Fruit fly (Drosophila melanogaster) whole organism, embryonic: Measurements from ENCODE around the gene Jhbp2.

Experiments
- Antp ChIP-seq: fragments of 200-800 bp; sonication (Bioruptor generic); optimal IDR thresholded peaks from 3 replicates; lab custom pipeline; 2016; ENCODE audit warnings: missing biosample characterization, missing genetic modification characterization
- Blimp-1 ChIP-seq: fragments of 200-800 bp; sonication (Bioruptor generic); optimal IDR thresholded peaks from 3 replicates; lab custom pipeline; 2018; ENCODE audit warnings: missing biosample characterization, missing genetic modification characterization, mild to moderate bottlenecking, moderate library complexity, missing genetic modification reagents
- Bteb2 ChIP-seq: fragments of 200-800 bp; sonication (Bioruptor generic); optimal IDR thresholded peaks from 2 replicates; lab custom pipeline; 2016; ENCODE audit warnings: missing biosample characterization, missing genetic modification characterization
- CG10321 ChIP-seq: fragments of 200-800 bp; sonication (Bioruptor generic); IDR thresholded peaks from 2 replicates; pipeline ENCODE4 v1.3.6; 2022; ENCODE audit warnings: missing biosample characterization, missing genetic modification characterization
- CG12219 ChIP-seq: fragments of 200-800 bp; sonication (Bioruptor generic); optimal IDR thresholded peaks from 3 replicates; lab custom pipeline; 2018; ENCODE audit warnings: missing biosample characterization, mild to moderate bottlenecking, missing genetic modification characterization
- CG13624 ChIP-seq: fragments of 200-800 bp; sonication (Bioruptor generic); optimal IDR thresholded peaks from 2 replicates; lab custom pipeline; 2016; ENCODE audit warnings: missing biosample characterization, missing genetic modification characterization
- CG14441 ChIP-seq: fragments of 200-800 bp; sonication (Bioruptor generic); IDR thresholded peaks from 2 replicates; pipeline ENCODE4 v1.3.6; 2022; ENCODE audit warnings: missing biosample characterization, missing genetic modification characterization
- CG14667 ChIP-seq: fragments of 200-800 bp; sonication (Bioruptor generic); IDR thresholded peaks from 2 replicates; pipeline ENCODE4 v1.3.6; 2022; ENCODE audit warnings: missing biosample characterization, missing genetic modification characterization
- CG17829 ChIP-seq: fragments of 200-800 bp; optimal IDR thresholded peaks from 2 replicates; lab custom pipeline; 2019; ENCODE audit warnings: missing biosample characterization, mild to moderate bottlenecking, missing genetic modification characterization, moderate library complexity
- CG1832 ChIP-seq: fragments of 200-800 bp; sonication (Bioruptor generic); optimal IDR thresholded peaks from 2 replicates; lab custom pipeline; 2017; ENCODE audit warnings: missing biosample characterization, mild to moderate bottlenecking, missing genetic modification characterization, inconsistent platforms
- CG18599 ChIP-seq: fragments of 200-800 bp; sonication (Bioruptor generic); optimal IDR thresholded peaks from 3 replicates; lab custom pipeline; 2017; ENCODE audit warnings: missing biosample characterization, missing genetic modification characterization, mild to moderate bottlenecking, moderate library complexity, missing genetic modification reagents
- CG31365 ChIP-seq: fragments of 200-800 bp; sonication (Bioruptor generic); optimal IDR thresholded peaks from 2 replicates; lab custom pipeline; 2018; ENCODE audit warnings: missing biosample characterization, mild to moderate bottlenecking, missing genetic modification characterization
- CG4404 ChIP-seq: fragments of 200-800 bp; sonication (Bioruptor generic); IDR thresholded peaks from 2 replicates; pipeline ENCODE4 v1.3.6; 2022; ENCODE audit warnings: missing biosample characterization, missing genetic modification characterization
- CG4820 ChIP-seq: fragments of 200-800 bp; sonication (Bioruptor generic); optimal IDR thresholded peaks from 3 replicates; lab custom pipeline; 2016; ENCODE audit warnings: missing biosample characterization, missing genetic modification characterization
- CG4854 ChIP-seq: fragments of 200-800 bp; sonication (Bioruptor generic); optimal IDR thresholded peaks from 2 replicates; lab custom pipeline; 2016; ENCODE audit warnings: missing biosample characterization, missing genetic modification characterization, inconsistent platforms
- CG8359 ChIP-seq: fragments of 200-800 bp; sonication (Bioruptor generic); optimal IDR thresholded peaks from 2 replicates; lab custom pipeline; 2017; ENCODE audit warnings: missing biosample characterization, mild to moderate bottlenecking, missing genetic modification characterization, borderline replicate concordance
- CG8478 ChIP-seq: fragments of >200 bp; optimal IDR thresholded peaks from 2 replicates; lab custom pipeline; 2018
- CG9215 ChIP-seq: fragments of 200-800 bp; sonication (Bioruptor generic); IDR thresholded peaks from 2 replicates; pipeline ENCODE4 v1.3.6; 2022; ENCODE audit warnings: missing biosample characterization, missing genetic modification characterization
- D ChIP-seq, 2 experiments: fragments of 200-800 bp in 1 of 2; fragments of >200 bp in 1 of 2; sonication (Bioruptor generic) in 1 of 2; optimal IDR thresholded peaks; 2 replicates in 1 of 2; 3 replicates in 1 of 2; lab custom pipeline; 2017; ENCODE audit warnings: mild to moderate bottlenecking in 1 of 2, missing biosample characterization in 1 of 2, missing genetic modification characterization in 1 of 2, missing genetic modification reagents in 1 of 2
- Dad ChIP-seq: fragments of 200-800 bp; sonication (Bioruptor generic); optimal IDR thresholded peaks from 3 replicates; lab custom pipeline; 2016; ENCODE audit warnings: missing biosample characterization, missing genetic modification characterization
- Doc2 ChIP-seq: fragments of 200-800 bp; sonication (Bioruptor generic); IDR thresholded peaks from 2 replicates; pipeline ENCODE4 v1.3.6; 2022; ENCODE audit warnings: missing biosample characterization, missing genetic modification characterization
- Drgx ChIP-seq: fragments of 200-800 bp; sonication (Bioruptor generic); IDR thresholded peaks from 2 replicates; pipeline ENCODE4 v1.3.6; 2022; ENCODE audit warnings: missing biosample characterization, missing genetic modification characterization
- HHEX ChIP-seq: fragments of 200-800 bp; sonication (Bioruptor generic); optimal IDR thresholded peaks from 3 replicates; lab custom pipeline; 2017; ENCODE audit warnings: missing biosample characterization, mild to moderate bottlenecking, missing genetic modification characterization, missing genetic modification reagents
- HLH4C ChIP-seq: fragments of 200-800 bp; sonication (Bioruptor generic); IDR thresholded peaks from 3 replicates; pipeline ENCODE4 v1.3.6; 2022; ENCODE audit warnings: missing biosample characterization, missing genetic modification characterization; ENCODE audit not compliant: partially characterized antibody
- Hr39 ChIP-seq: fragments of >200 bp; optimal IDR thresholded peaks from 2 replicates; lab custom pipeline; 2017
- Hsf ChIP-seq: fragments of 200-800 bp; sonication (Bioruptor generic); optimal IDR thresholded peaks from 3 replicates; lab custom pipeline; 2016; ENCODE audit warnings: missing biosample characterization, missing genetic modification characterization
- Max ChIP-seq: fragments of 200-800 bp; sonication (Bioruptor generic); optimal IDR thresholded peaks from 2 replicates; lab custom pipeline; 2016; ENCODE audit warnings: missing biosample characterization, mild to moderate bottlenecking, missing genetic modification characterization
- Ravus ChIP-seq: fragments of 200-800 bp; sonication (Bioruptor generic); IDR thresholded peaks from 2 replicates; pipeline ENCODE4 v1.3.6; 2022; ENCODE audit warnings: missing biosample characterization, missing genetic modification characterization
- Six4 ChIP-seq: fragments of 200-800 bp; sonication (Bioruptor generic); optimal IDR thresholded peaks from 2 replicates; lab custom pipeline; 2016; ENCODE audit warnings: missing biosample characterization, missing genetic modification characterization
- Vsx1 ChIP-seq: fragments of 200-800 bp; sonication (Bioruptor generic); optimal IDR thresholded peaks from 2 replicates; lab custom pipeline; 2017; ENCODE audit warnings: missing biosample characterization, mild to moderate bottlenecking, missing genetic modification characterization, missing genetic modification reagents
- Xrp1 ChIP-seq: fragments of 200-800 bp; sonication (Bioruptor generic); IDR thresholded peaks from 2 replicates; pipeline ENCODE4 v1.3.6; 2022; ENCODE audit warnings: missing biosample characterization, missing genetic modification characterization
- ab ChIP-seq: fragments of 200-800 bp; sonication (Bioruptor generic); optimal IDR thresholded peaks from 2 replicates; lab custom pipeline; 2016; ENCODE audit warnings: missing biosample characterization, missing genetic modification characterization
- aop ChIP-seq: fragments of 200-800 bp; sonication (Bioruptor generic); IDR thresholded peaks from 2 replicates; pipeline ENCODE4 v1.3.6; 2022; ENCODE audit warnings: missing biosample characterization, missing genetic modification characterization
- chn ChIP-seq: fragments of 200-800 bp; sonication (Bioruptor generic); optimal IDR thresholded peaks from 2 replicates; lab custom pipeline; 2016; ENCODE audit warnings: missing biosample characterization, missing genetic modification characterization
- ci ChIP-seq: fragments of 200-800 bp; sonication (Bioruptor generic); IDR thresholded peaks from 3 replicates; pipeline ENCODE4 v1.3.6; 2022; ENCODE audit warnings: missing biosample characterization, missing genetic modification characterization
- crp ChIP-seq, 2 experiments: fragments of 200-800 bp; sonication (Bioruptor generic); optimal IDR thresholded peaks; 2 replicates in 1 of 2; 3 replicates in 1 of 2; lab custom pipeline; 2017; ENCODE audit warnings: missing biosample characterization in 2 of 2, missing genetic modification characterization in 2 of 2, mild to moderate bottlenecking in 1 of 2, moderate library complexity in 1 of 2
- ewg ChIP-seq: fragments of 200-800 bp; sonication (Bioruptor generic); optimal IDR thresholded peaks from 3 replicates; lab custom pipeline; 2017; ENCODE audit warnings: mild to moderate bottlenecking, missing biosample characterization, missing genetic modification reagents, missing genetic modification characterization
- hbn ChIP-seq: fragments of 200-800 bp; sonication (Bioruptor generic); IDR thresholded peaks from 2 replicates; pipeline ENCODE4 v1.3.6; 2022; ENCODE audit warnings: missing biosample characterization, missing genetic modification characterization; ENCODE audit not compliant: partially characterized antibody
- hkb ChIP-seq, 2 experiments: fragments of 200-800 bp in 1 of 2; fragments of >200 bp in 1 of 2; sonication (Bioruptor generic) in 1 of 2; IDR thresholded peaks in 1 of 2; optimal IDR thresholded peaks in 1 of 2; 2 replicates each; pipeline versions ENCODE4 v1.3.6 to Lab custom; 2017 to 2022; ENCODE audit warnings: missing biosample characterization in 1 of 2, missing genetic modification characterization in 1 of 2
- knrl ChIP-seq: fragments of 200-800 bp; sonication (Bioruptor generic); IDR thresholded peaks from 3 replicates; pipeline ENCODE4 v1.3.6; 2022; ENCODE audit warnings: missing biosample characterization, missing genetic modification characterization; ENCODE audit not compliant: partially characterized antibody
- nmo ChIP-seq: fragments of 200-800 bp; sonication (Bioruptor generic); optimal IDR thresholded peaks from 2 replicates; lab custom pipeline; 2018; ENCODE audit warnings: missing biosample characterization, mild to moderate bottlenecking, missing genetic modification characterization, moderate library complexity
- pho ChIP-seq: fragments of 200-800 bp; sonication (Bioruptor generic); optimal IDR thresholded peaks from 2 replicates; lab custom pipeline; 2016; ENCODE audit warnings: missing biosample characterization, missing genetic modification characterization
- phol ChIP-seq: fragments of 200-800 bp; sonication (Bioruptor generic); optimal IDR thresholded peaks from 3 replicates; lab custom pipeline; 2018; ENCODE audit warnings: missing biosample characterization, mild to moderate bottlenecking, missing genetic modification characterization, moderate library complexity
- shn ChIP-seq: fragments of 200-800 bp; sonication (Bioruptor generic); optimal IDR thresholded peaks from 3 replicates; lab custom pipeline; 2016; ENCODE audit warnings: missing biosample characterization, missing genetic modification characterization
- sob ChIP-seq: fragments of 200-800 bp; sonication (Bioruptor generic); IDR thresholded peaks from 2 replicates; pipeline ENCODE4 v1.3.6; 2022; ENCODE audit warnings: missing biosample characterization, missing genetic modification characterization
- sqz ChIP-seq: fragments of 200-800 bp; sonication (Bioruptor generic); optimal IDR thresholded peaks from 3 replicates; lab custom pipeline; 2018; ENCODE audit warnings: missing biosample characterization, mild to moderate bottlenecking, missing genetic modification characterization
- sug ChIP-seq: fragments of 200-800 bp; optimal IDR thresholded peaks from 2 replicates; lab custom pipeline; 2019; ENCODE audit warnings: missing biosample characterization, mild to moderate bottlenecking, missing genetic modification characterization, moderate library complexity
- tgo ChIP-seq: fragments of 200-800 bp; sonication (Bioruptor generic); IDR thresholded peaks from 3 replicates; pipeline ENCODE4 v1.3.6; 2022; ENCODE audit warnings: missing biosample characterization, missing genetic modification characterization
- vfl ChIP-seq: fragments of 200-800 bp; sonication (Bioruptor generic); optimal IDR thresholded peaks from 2 replicates; lab custom pipeline; 2016; ENCODE audit warnings: missing biosample characterization, missing genetic modification characterization
- zen ChIP-seq: fragments of 200-800 bp; sonication (Bioruptor generic); optimal IDR thresholded peaks from 3 replicates; lab custom pipeline; 2018; ENCODE audit warnings: missing biosample characterization, mild to moderate bottlenecking, missing genetic modification characterization, moderate library complexity

Jhbp2 gene

DNA sequence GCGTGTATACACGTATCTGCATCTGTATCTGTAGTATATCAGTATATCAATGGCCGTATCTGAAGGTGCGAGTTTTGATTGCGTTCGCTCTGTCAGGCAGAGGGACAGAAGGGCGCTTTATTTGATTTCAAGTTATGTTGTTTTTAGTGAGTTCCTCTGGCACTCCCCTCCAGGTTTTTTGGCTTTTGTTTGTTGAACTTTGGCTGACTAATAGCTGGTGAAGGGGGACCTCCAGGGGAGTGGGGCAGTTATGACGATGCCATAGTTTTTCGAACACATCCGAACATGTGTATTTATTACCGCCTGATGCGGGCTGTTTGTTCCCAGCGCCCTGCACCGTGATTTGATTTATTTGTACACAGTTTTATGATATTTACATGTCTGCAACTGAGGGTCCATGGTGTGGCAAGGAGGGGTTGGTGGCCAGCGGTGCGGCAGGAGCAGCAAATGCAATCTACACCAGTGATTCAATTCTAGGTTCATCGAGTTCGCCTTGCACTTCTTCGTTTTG is 31.1 kb upstream of the Jhbp2 start (continued):
- TF ChIP-seq hbn (GFP tag; lab: Robert Waterston, UW) (no peak), Hr39 (lab: Kevin White, UChicago) (no peak), CG14667 (no peak), sob (GFP tag; lab: Robert Waterston, UW) (0 out of 2 replicates have a peak, but pooled peaks have one; percentile 33), Bteb2 (no peak), sug (tag; lab: Kevin White, UChicago) (peak; percentile 70), CG17829 (tag; lab: Kevin White, UChicago) (peak; percentile 48), CG31365 (tag; lab: Kevin White, UChicago) (peak; percentile 38), CG4854 (GFP tag; lab: Kevin White, UChicago) (no peak), phol (tag; lab: Kevin White, UChicago) (no peak), vfl (GFP tag; lab: Kevin White, UChicago) (no peak), CG4820 (GFP tag; lab: Kevin White, UChicago) (no peak), Antp (GFP tag; lab: Kevin White, UChicago) (no peak), CG4404 (no peak), sqz (GFP tag; lab: Kevin White, UChicago) (peak; percentile 71), CG1832 (GFP tag; lab: Kevin White, UChicago) (no peak), Six4 (GFP tag; lab: Kevin White, UChicago) (peak; percentile 19), Ravus (no peak), CG18599 (GFP tag; lab: Kevin White, UChicago) (peak; percentile 54), aop (GFP tag; lab: Robert Waterston, UW) (peak; percentile 25; the same call in 1 of the 2 replicates), CG8478 (lab: Kevin White, UChicago) (no peak), shn (GFP tag; lab: Kevin White, UChicago) (peak; percentile 50), Max (GFP tag; lab: Kevin White, UChicago) (peak; percentile 34), ewg (GFP tag; lab: Kevin White, UChicago) (peak; percentile 15), CG13624 (peak; percentile 12), CG14441 (GFP tag; lab: Robert Waterston, UW) (peak; percentile 68), HLH4C (no peak), CG10321 (GFP tag; lab: Robert Waterston, UW) (no peak), Hsf (GFP tag; lab: Kevin White, UChicago) (no peak), chn (GFP tag; lab: Kevin White, UChicago) (no peak), D (optimal IDR thresholded peaks at IDR 0.05; lab: Kevin White, UChicago) (no peak), D (GFP tag; optimal IDR thresholded peaks at IDR 0.05; lab: Kevin White, UChicago) (peak; percentile 69), knrl (GFP tag; lab: Robert Waterston, UW) (0 out of 3 replicates have a peak, but pooled peaks have one; percentile 14), ab (GFP tag; lab: Kevin White, UChicago) (no peak), crp (GFP tag; optimal IDR thresholded peaks at IDR 0.05; lab: Kevin White, UChicago) (no peak), ci (GFP tag; lab: Robert Waterston, UW) (peak; percentile 71; the same call in 2 of the 3 replicates), CG8359 (GFP tag; lab: Kevin White, UChicago) (peak; percentile 46), zen (tag; lab: Kevin White, UChicago) (peak; percentile 11), Vsx1 (GFP tag; lab: Kevin White, UChicago) (peak; percentile 90), CG12219 (GFP tag; lab: Kevin White, UChicago) (peak; percentile 57), pho (no peak), Xrp1 (peak; percentile 69), Dad (GFP tag; lab: Kevin White, UChicago) (peak; percentile 13), hkb (optimal IDR thresholded peaks at IDR 0.05; lab: Kevin White, UChicago) (no peak), hkb (GFP tag; IDR thresholded peaks at IDR 0.05; lab: Robert Waterston, UW) (0 out of 2 replicates have a peak, but pooled peaks have one; percentile 16), nmo (GFP tag; lab: Kevin White, UChicago) (peak; percentile 15), HHEX (peak; percentile 19), Blimp-1 (GFP tag; lab: Kevin White, UChicago) (peak; percentile 8), CG9215 (GFP tag; lab: Robert Waterston, UW) (no peak), Drgx (GFP tag; lab: Robert Waterston, UW) (no peak), Doc2 (GFP tag; lab: Robert Waterston, UW) (no peak), tgo (no peak)
